Worm (Caenorhabditis elegans): ENCODE data around the gene ncx-1.

DNA sequence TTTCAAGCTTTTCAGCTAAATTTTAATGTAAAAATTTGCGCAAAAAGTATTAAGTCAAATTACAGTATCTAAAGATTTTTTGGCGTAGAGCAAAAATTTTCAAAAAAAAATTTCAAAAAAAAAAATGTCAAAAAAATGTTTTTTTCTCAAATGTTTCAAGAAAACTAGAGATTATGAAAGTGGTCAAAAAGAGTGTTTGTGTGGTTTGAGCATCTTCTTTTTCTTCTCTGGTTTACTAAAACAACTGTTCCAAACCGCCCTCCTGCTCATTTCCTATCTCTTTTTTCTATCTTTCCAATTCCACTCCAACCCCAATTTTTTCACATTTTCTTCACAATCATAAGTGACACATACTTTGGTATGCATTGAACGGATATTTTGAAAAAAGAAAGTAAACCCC, 21.8 kb upstream of the ncx-1 start, which contains the start of gene Y113G7A.12:
- TF ChIP-seq bed-3 (GFP tag; optimal IDR thresholded peaks at IDR 0.05) (no peak), nhr-28 (tag; optimal IDR thresholded peaks at IDR 0.05) (no peak), elt-3 (tag; optimal IDR thresholded peaks at IDR 0.05) (no peak), nhr-237 (tag; optimal IDR thresholded peaks at IDR 0.05) (no peak), lin-13 (tag; optimal IDR thresholded peaks at IDR 0.05) (no peak), lsy-2 (tag; optimal IDR thresholded peaks at IDR 0.05) (no peak)

All from whole organism, mixed stage, embryonic.